Fruit fly (Drosophila melanogaster): Measurements from ENCODE around the gene Ir7b.

The Ir7b gene

DNA sequence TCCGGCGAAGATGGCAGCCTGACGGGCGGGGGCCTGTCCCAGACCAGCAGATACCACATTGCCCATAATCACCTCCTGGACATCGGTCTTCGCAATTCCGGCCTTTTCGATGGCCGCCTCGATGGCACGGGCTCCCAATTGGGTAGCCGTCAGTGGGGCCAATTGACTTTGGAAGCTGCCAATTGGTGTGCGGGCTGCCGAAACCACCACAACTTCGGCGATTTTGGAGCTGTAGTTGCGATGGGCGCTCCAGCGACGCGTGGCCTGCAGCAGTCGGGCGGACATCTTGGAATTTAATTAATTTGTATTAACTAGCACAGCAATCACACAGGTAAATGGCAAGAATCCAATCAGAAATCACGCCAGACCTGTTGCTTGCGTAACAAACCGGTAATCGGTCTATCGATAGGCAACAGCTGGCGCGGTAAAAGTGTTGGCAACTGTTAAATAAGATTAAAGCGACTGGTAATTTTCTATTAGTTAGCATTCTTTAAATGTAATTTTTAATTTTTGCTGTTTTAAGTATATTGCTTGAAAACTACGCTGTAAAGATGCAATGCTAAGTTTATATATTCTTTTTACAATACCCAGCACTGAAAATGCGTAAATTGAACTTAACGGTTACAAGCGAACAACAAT, 21.7 kb upstream of the Ir7b start, which contains the start of gene Acat1 (continued):
- peak; percentile 27; the same call in 1 of the 2 replicates for TF ChIP-seq sens-2 (GFP tag; IDR thresholded peaks at IDR 0.05)
- peak; percentile 88 for TF ChIP-seq Myb (GFP tag; optimal IDR thresholded peaks at IDR 0.05)
- TF ChIP-seq CG9797 (GFP tag; optimal IDR thresholded peaks at IDR 0.05): no peak
- peak; percentile 43; the same call in 1 of the 3 replicates for TF ChIP-seq row (GFP tag; IDR thresholded peaks at IDR 0.05)
- 0 out of 3 replicates have a peak, but pooled peaks have one; percentile 16 for TF ChIP-seq Aef1 (GFP tag; IDR thresholded peaks at IDR 0.05)
- TF ChIP-seq emc (GFP tag; optimal IDR thresholded peaks at IDR 0.05): no peak
- peak; percentile 39 for TF ChIP-seq luna (GFP tag; optimal IDR thresholded peaks at IDR 0.05)
- TF ChIP-seq schlank (tag; optimal IDR thresholded peaks at IDR 0.05): no peak
- TF ChIP-seq CG3065 (GFP tag; optimal IDR thresholded peaks at IDR 0.05): no peak
- peak; percentile 31 for TF ChIP-seq CG13424 (tag; optimal IDR thresholded peaks at IDR 0.05)
- TF ChIP-seq az2 (GFP tag; optimal IDR thresholded peaks at IDR 0.05): peak; percentile 49
- no peak for TF ChIP-seq CG8478 (optimal IDR thresholded peaks at IDR 0.05)
- peak; percentile 51 for TF ChIP-seq tgo (GFP tag; IDR thresholded peaks at IDR 0.05)
- TF ChIP-seq Tbp (GFP tag; optimal IDR thresholded peaks at IDR 0.05): no peak
- no peak for TF ChIP-seq CG13894 (tag; optimal IDR thresholded peaks at IDR 0.05)
- TF ChIP-seq CG14441 (GFP tag; IDR thresholded peaks at IDR 0.05): peak; percentile 58
- no peak for TF ChIP-seq CG15011 (GFP tag; optimal IDR thresholded peaks at IDR 0.05)
- no peak; the same call in 1 of the 2 replicates for TF ChIP-seq Bgb (GFP tag; IDR thresholded peaks at IDR 0.05; ENCODE audit: partially characterized antibody)
- TF ChIP-seq CG31224 (GFP tag; IDR thresholded peaks at IDR 0.05): 0 out of 2 replicates have a peak, but pooled peaks have one; percentile 30
- TF ChIP-seq CG30020 (tag; optimal IDR thresholded peaks at IDR 0.05): no peak
- TF ChIP-seq corto (GFP tag; optimal IDR thresholded peaks at IDR 0.05): peak; percentile 49
- peak; percentile 41 for TF ChIP-seq grau (tag; optimal IDR thresholded peaks at IDR 0.05)
- 0 out of 2 replicates have a peak, but pooled peaks have one; percentile 42 for TF ChIP-seq ranshi (GFP tag; IDR thresholded peaks at IDR 0.05)
- TF ChIP-seq CG1233 (GFP tag; optimal IDR thresholded peaks at IDR 0.05): peak; percentile 33
- TF ChIP-seq CG11398 (GFP tag; optimal IDR thresholded peaks at IDR 0.05): no peak
- peak; percentile 28 for TF ChIP-seq CG12744 (GFP tag; optimal IDR thresholded peaks at IDR 0.05)
- no peak for TF ChIP-seq Fer1 (GFP tag; optimal IDR thresholded peaks at IDR 0.05)
- peak; percentile 48 for TF ChIP-seq HLH54F (GFP tag; optimal IDR thresholded peaks at IDR 0.05)
- no peak for TF ChIP-seq jing (GFP tag; optimal IDR thresholded peaks at IDR 0.05)
- peak; percentile 46 for TF ChIP-seq D19A (tag; optimal IDR thresholded peaks at IDR 0.05)
- no peak for TF ChIP-seq rib (GFP tag; IDR thresholded peaks at IDR 0.05)
- no peak for TF ChIP-seq ase (GFP tag; IDR thresholded peaks at IDR 0.05)
- TF ChIP-seq CG3847 (GFP tag; IDR thresholded peaks at IDR 0.05): peak; percentile 53; the same call in 1 of the 2 replicates
- TF ChIP-seq salm (tag; optimal IDR thresholded peaks at IDR 0.05): no peak
- no peak for TF ChIP-seq abd-A (tag; optimal IDR thresholded peaks at IDR 0.05)
- no peak for TF ChIP-seq zf30C (GFP tag; optimal IDR thresholded peaks at IDR 0.05)
- TF ChIP-seq Scr (GFP tag; IDR thresholded peaks at IDR 0.05; ENCODE audit: partially characterized antibody): peak; percentile 51
- TF ChIP-seq gsb-n (tag; optimal IDR thresholded peaks at IDR 0.05): peak; percentile 44
- TF ChIP-seq pho (GFP tag; optimal IDR thresholded peaks at IDR 0.05): peak; percentile 40
- peak; percentile 15 for TF ChIP-seq CG18764 (GFP tag; optimal IDR thresholded peaks at IDR 0.05)
- peak; percentile 51 for TF ChIP-seq dmrt11E (tag; optimal IDR thresholded peaks at IDR 0.05)
- 0 out of 3 replicates have a peak, but pooled peaks have one; percentile 42 for TF ChIP-seq HLH4C (GFP tag; IDR thresholded peaks at IDR 0.05; ENCODE audit: partially characterized antibody)
- no peak for TF ChIP-seq CG10147 (GFP tag; optimal IDR thresholded peaks at IDR 0.05)
- TF ChIP-seq CG17829 (tag; optimal IDR thresholded peaks at IDR 0.05): peak; percentile 43
- TF ChIP-seq CG1792 (GFP tag; optimal IDR thresholded peaks at IDR 0.05): no peak
- no peak for TF ChIP-seq Mes4 (GFP tag; optimal IDR thresholded peaks at IDR 0.05)
- TF ChIP-seq p53 (GFP tag; optimal IDR thresholded peaks at IDR 0.05): no peak
- no peak for TF ChIP-seq CG11085 (GFP tag; IDR thresholded peaks at IDR 0.05)
- peak; percentile 47 for TF ChIP-seq CG9437 (GFP tag; optimal IDR thresholded peaks at IDR 0.05)
- TF ChIP-seq crc (GFP tag; optimal IDR thresholded peaks at IDR 0.05): peak; percentile 1
- no peak for TF ChIP-seq Sin3A (optimal IDR thresholded peaks at IDR 0.05)

Measured in whole organism, embryonic.